Fruit fly (Drosophila melanogaster) ovary, adult (tissue): ENCODE data around the gene CG4730.

Experiments used
- CG17801 ChIP-seq: fragments of 200-800 bp; optimal IDR thresholded peaks from 2 replicates; lab custom pipeline; 2019; ENCODE audit warnings: missing biosample characterization, mild to moderate bottlenecking, missing genetic modification characterization, moderate library complexity; ENCODE audit not compliant: partially characterized antibody

Gene CG4730

DNA sequence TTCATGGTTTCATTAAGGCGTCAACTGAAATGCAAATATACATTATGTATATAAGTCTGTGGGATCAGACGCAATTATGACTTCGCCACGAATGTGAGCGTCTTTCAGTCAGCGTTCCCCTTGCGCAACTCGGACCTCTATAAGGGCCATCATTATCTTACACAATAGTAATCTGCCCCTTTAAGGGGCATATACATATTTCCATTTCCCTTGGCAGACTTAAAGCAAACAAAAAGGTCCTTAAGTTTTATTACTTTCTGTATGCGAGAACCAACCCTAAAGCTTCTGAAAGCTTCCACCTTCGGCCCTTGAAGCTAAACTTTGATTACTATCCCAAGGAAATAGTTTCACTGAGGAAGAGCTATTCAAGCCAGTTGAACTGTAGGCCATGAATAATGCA, 28.1 kb downstream of the CG4730 start:
- no peak for TF ChIP-seq CG17801 (GFP tag; lab: Kevin White, UChicago)

DNA sequence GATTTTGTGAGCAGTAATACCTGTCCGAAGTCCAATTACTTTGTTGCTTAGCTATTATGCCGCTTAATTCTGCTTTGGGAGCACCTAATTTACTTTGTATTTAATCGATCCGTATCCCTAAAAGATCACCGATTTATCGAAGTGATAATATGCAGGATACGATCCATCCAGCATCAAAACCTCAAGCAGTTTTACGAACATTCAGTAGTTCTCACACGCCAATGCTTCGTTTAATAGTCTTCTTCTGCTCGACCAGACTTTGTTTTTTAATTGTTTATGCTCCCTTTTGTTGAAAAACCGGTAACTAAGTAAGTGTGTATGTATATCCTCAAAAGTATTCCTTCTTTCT, 30.2 kb downstream of the CG4730 start:
- no peak for TF ChIP-seq CG17801 (GFP tag; lab: Kevin White, UChicago)

DNA sequence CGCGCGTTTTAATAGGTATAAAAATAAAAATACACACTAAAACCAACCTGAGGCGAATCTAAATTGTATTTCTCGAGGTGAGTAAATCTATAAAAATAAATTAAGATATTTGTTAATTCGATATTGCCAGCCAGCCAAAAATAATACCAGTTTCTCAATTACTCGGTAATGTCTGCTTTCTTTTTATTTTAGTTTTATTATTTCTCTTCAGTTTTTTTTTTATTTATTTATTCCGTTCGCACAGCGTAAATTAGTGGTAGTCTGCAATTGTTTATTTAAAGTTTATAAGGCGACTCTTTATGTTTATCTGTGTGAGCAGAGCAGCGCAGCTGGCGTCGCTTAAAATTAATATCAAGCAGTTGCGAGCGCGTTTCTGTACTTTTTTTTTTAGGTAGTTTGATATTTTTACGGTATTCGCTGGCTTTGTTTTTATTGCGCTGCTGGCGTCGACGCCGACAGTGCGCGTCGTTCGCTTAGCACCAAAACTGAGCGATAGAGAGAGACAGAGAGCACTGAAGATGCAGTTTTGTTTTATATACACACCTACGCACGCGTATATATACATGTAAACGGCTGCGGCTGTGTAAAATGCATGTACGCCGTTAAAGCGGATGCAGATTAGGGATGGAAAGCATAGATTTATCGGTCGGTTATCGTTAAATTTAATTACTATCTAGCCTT, 30.8 kb downstream of the CG4730 start:
- TF ChIP-seq CG17801 (GFP tag; lab: Kevin White, UChicago) = peak; percentile 87

DNA sequence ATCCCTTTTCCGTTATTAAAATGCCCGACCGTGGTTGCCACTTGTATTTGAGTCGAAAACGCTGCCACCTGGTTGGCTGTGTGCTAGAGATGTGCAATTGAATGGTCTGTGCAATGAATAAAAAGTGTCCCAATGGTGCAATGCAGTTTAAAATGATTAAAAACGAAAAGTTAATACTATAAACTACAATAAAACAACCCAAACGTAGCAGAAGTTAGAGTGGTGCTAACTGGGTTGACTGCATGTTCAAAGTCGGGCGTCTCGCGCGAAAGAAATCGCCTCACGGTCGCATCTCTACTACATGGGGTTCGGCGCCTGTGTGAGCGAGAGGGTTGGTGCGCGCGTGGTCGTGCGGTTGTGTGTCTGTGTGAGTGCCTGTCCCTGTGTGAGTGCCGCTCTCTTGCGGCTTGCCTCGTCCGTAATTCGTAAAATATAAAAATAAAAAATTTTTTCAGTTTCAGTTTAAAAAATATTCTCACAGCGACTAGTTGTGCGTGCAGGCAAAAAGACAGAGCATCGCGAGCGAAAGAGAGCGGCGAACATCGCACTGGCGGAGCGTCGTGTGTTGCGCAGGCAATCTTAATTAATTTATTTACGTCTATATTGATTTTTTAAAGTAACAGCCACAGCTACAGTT, 31.5 kb downstream of the CG4730 start:
- TF ChIP-seq CG17801 (GFP tag; lab: Kevin White, UChicago) = peak; percentile 78

DNA sequence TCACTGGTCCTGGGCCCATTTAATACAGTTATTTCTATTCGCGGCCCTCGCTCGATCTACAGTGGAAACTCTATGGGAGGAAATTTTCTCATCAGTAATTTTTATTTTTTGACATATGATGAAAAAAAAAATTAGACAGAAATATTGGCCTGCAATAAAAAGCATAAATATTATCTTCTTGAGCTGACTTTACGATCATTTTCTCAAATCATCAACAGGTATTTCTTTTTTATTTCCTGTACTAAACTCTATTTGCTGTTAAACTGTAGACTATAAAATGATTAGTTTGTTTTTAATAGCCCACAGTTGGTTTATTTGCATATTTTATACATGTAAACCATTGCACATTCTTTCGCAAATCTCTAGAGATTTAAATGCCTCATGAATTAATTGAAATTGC, 34.3 kb downstream of the CG4730 start:
- TF ChIP-seq CG17801 (GFP tag; lab: Kevin White, UChicago) = no peak

DNA sequence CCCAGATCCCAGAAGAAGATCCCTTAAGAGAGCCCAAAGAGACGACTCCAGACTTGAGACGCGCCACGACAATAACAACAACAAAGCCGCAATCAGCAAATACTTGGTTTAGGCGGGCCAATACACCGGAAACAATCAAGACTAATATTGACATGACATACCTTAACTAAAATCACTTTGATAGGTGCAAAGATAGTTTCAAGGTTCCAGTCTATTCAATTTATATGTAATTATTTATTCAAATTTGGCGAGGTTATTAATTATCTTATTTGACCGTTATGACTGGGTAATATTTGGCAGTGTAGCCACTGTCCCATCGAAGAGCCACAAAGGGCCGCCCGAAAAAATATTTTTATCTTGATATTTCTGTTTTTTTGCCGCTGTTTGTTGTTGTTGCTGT, 38.0 kb downstream of the CG4730 start:
- peak; percentile 86 for TF ChIP-seq CG17801 (GFP tag; lab: Kevin White, UChicago)

DNA sequence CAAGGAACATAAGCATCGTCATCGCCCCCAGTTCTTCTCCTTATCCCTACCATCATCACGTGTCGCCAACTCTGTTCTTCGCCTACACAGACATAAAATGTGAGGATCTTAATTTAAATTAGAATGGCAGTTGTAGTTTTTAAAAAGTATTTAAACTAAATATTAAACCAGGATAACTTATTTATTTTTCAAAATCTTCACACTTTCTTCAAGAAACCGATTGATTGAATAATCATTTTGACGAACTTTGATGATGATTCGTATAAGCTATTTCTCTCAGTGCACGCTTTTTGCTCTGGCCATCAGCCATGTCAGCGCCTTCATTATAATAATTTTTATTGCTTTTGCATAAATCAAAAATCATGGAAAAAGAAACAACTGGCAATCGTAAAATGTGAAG, 39.5 kb downstream of the CG4730 start:
- TF ChIP-seq CG17801 (GFP tag; lab: Kevin White, UChicago) = peak; percentile 90

DNA sequence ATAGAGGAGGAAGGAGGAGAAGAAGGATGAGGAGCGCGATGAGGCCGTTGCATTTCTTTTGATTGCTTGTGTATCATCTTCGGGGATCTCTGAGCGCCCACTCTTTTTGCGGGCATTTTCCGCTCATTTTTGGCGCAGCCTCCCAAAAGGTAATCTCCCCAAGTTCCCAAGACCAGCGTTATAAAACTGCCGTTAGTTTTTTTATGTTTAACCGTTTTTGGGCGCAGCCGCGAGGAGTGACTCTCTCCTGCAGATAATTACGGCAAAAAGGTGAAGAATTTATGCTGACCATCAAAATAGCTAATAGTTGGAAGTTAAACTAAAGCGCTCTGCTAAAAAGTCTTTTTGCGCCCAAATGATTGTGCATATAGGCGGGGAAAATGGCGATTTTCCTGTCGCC, 40.1 kb downstream of the CG4730 start:
- no peak for TF ChIP-seq CG17801 (GFP tag; lab: Kevin White, UChicago)

DNA sequence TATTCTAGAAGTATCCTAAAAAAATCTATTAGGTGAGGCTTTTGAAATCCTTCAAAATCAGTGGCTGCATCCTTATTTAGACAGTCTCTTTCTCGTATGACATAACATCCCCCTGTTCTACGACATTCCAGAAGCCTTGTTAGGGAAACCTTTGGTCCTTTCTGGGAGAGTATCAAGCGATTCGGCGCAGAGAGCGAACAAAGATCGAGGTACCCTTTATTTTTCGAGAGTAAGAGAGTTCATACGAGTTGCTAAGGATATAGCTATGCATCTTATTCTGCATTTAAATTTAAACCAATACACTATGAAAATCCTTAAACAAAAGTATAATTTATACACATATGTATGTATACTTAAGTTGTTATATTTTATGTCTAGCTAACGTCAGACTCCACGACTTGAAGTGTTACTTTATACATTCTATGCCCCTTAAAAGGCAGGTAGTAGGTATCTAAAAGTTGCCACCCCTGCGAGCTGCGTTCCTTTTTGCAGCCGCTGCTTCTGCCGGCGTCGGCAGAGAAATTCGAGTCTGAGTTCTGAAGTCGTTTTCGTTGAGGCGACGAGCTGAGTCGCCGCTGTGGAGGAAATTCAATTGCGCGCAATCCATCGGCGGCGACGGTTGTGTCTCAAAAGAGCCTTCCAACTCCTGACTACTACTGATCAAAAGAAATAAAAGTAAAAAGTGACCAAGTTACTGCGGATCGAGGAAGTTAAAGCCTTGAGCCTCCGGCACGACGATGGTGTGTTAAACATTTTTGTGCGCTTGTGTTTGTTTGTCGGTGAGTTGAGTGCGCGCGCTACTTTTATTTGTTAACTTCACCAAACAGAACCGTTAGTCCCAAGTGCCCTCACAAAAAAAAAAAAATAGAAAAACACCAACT, 40.9 kb downstream of the CG4730 start, which contains the start of gene jigr1:
Gene jigr1, plus strand, starts transcription at position 550 of the 881 bp plus-strand sequence.
- no peak for TF ChIP-seq CG17801 (GFP tag; lab: Kevin White, UChicago)

DNA sequence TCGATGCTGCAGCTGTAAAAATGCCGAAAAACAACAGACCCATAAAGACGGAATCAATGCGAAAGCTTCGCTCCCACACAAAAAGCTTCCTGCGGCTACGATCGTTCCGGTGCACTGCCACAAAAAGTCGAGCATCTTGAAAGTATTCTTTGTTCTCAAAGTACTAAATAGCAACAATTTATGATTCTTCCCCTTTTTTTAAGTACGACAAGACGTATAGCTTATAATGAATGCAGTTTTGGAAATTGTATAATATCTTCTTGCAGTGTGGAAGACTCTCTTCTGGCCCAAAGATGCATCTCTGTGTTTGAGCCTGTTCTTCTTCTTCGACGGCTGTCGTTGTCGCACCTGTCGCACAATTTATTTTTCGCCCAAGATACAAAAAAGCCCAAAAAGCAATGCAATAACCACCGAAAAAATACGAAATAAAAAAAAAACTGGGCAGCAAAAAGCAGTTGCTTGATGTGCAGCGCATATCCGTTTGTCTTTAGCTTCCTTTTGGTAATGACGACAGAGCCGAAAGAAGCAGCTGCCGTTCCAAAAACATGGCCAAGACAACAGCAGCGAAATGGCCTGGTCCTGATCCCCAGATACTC, 44.5 kb downstream of the CG4730 start:
- no peak for TF ChIP-seq CG17801 (GFP tag; lab: Kevin White, UChicago)

DNA sequence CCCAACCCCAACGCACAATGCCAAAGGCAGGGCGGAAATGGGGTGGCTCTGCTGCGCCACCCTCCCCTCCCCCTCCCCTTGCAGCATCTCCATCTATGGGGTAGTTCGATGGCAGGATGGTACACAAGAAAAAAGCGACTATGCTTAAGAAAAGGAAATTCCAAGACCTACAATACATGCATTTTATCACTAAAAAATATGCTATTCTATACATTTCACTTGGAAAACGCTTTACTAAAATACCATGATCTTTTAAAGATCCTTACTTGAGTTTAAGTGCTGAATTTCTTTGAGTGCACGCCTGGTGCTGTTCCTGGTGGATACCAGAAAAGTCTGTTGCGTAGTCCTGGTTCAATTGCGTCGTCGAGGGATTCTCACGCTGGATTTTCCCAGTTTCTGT, 47.4 kb downstream of the CG4730 start:
- no peak for TF ChIP-seq CG17801 (GFP tag; lab: Kevin White, UChicago)

DNA sequence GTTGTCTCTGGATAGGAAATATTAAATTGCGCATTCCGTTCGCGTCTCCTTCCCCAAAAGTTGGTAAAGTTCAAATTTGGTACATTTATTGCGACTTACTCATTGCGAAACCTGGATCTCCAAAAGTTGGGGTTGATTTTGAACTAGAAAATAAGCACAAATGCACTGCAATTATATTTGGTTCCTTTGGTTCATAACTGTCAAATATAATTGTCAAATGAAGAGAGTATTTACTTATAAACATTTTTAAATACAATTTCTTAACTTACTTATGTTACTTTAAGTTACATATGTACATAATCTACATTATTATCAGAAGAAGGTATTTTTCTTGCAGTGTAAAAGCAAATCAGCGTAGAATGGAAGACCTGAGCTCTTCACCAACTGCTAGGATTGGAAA, 47.9 kb downstream of the CG4730 start:
- no peak for TF ChIP-seq CG17801 (GFP tag; lab: Kevin White, UChicago)

DNA sequence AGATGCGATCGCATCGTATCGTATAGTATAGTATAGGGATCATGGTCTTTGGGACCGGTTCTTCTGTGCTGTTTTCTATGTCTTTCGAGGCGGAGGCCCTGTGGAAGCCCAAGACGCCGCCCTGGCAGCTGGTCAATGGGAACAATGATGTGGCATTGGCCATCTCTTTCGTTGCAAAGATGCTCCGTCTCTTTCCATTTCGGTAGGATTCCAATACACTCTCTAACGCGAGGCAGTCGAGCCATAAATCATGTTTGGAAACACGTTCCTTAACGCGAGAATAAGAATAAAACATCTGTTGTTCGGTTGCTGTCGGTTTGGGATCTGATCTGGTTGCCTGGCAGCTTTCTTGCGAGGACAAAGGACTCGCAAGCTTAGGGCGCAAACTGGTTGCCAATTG, 49.8 kb downstream of the CG4730 start:
- no peak for TF ChIP-seq CG17801 (GFP tag; lab: Kevin White, UChicago)
